Fruit fly (Drosophila melanogaster): ENCODE data around the gene Gem4b.

dm6 chrX:3950199-3950645 lies 9.6 kb downstream of the Gem4b start:
- no peak for TF ChIP-seq Hr96 (GFP tag; optimal IDR thresholded peaks at IDR 0.05)
- TF ChIP-seq CG1620 (GFP tag; optimal IDR thresholded peaks at IDR 0.05) = no peak
- TF ChIP-seq tj (GFP tag; optimal IDR thresholded peaks at IDR 0.05) = no peak
- peak; percentile 46 for TF ChIP-seq kay (GFP tag; ENCODE audit: borderline replicate concordance)
- no peak for TF ChIP-seq CG12768 (GFP tag; optimal IDR thresholded peaks at IDR 0.05)
- TF ChIP-seq toe (GFP tag; optimal IDR thresholded peaks at IDR 0.05) = no peak
- TF ChIP-seq bab1 (GFP tag; optimal IDR thresholded peaks at IDR 0.05) = no peak
- TF ChIP-seq cnc (optimal IDR thresholded peaks at IDR 0.05) = no peak

Data from whole organism, adult.